Worm (Caenorhabditis elegans) whole organism, late embryonic: ENCODE results near the gene F42A6.5.

Experiments used
- ama-1 ChIP-seq: fragments of 150-350 bp; optimal IDR thresholded peaks from 2 replicates; lab custom pipeline; 2014
- ceh-18 ChIP-seq: sonication (generic microtip); optimal IDR thresholded peaks from 2 replicates; lab custom pipeline; 2016; ENCODE audit warnings: missing genetic modification characterization, missing compliant biosample characterization
- ceh-34 ChIP-seq: sonication (generic microtip); optimal IDR thresholded peaks from 2 replicates; lab custom pipeline; 2016; ENCODE audit warnings: mild to moderate bottlenecking, missing genetic modification characterization, missing compliant biosample characterization
- ceh-9 ChIP-seq: sonication (generic microtip); optimal IDR thresholded peaks from 2 replicates; lab custom pipeline; 2016; ENCODE audit warnings: mild to moderate bottlenecking, missing genetic modification characterization, inconsistent platforms, missing compliant biosample characterization
- fkh-6 ChIP-seq: sonication (generic microtip); optimal IDR thresholded peaks from 2 replicates; lab custom pipeline; 2016; ENCODE audit warnings: missing genetic modification characterization, missing compliant biosample characterization
- nhr-11 ChIP-seq: fragments of 150-350 bp; optimal IDR thresholded peaks from 2 replicates; lab custom pipeline; 2014; ENCODE audit warnings: missing biosample characterization, missing genetic modification characterization
- pqm-1 ChIP-seq: sonication (generic microtip); optimal IDR thresholded peaks from 2 replicates; lab custom pipeline; 2016; ENCODE audit warnings: missing genetic modification characterization, missing compliant biosample characterization

DNA sequence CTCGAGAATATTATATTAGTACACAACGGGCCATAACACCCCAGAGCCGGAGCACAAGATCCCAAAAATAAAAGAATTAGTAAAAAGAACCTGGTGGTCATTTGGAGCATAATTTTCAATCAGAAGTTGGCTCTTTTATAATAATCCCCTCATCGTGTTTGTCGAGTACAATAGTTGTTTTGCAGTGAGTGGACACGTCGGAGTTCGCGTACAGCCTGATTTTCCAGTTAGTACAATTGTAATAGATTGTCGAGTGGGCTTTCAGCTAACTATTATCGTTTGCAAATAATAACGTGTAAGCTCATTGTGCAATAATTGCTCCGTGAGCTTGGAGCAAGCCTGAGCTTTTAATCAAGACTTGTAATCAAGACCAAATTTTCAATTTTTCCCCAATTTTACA is 24.2 kb downstream of the F42A6.5 start, which contains the start of gene W08E12.9:
- TF ChIP-seq ama-1 (lab: Kevin White, UChicago) (no peak), ceh-18 (no peak), fkh-6 (no peak), pqm-1 (tag; lab: Kevin White, UChicago) (no peak), ceh-34 (tag; lab: Kevin White, UChicago) (no peak), ceh-9 (tag; lab: Kevin White, UChicago) (no peak), nhr-11 (tag; lab: Kevin White, UChicago) (no peak)
